Fruit fly (Drosophila melanogaster): Measurements from ENCODE around the gene Lim3.

Gene Lim3

DNA sequence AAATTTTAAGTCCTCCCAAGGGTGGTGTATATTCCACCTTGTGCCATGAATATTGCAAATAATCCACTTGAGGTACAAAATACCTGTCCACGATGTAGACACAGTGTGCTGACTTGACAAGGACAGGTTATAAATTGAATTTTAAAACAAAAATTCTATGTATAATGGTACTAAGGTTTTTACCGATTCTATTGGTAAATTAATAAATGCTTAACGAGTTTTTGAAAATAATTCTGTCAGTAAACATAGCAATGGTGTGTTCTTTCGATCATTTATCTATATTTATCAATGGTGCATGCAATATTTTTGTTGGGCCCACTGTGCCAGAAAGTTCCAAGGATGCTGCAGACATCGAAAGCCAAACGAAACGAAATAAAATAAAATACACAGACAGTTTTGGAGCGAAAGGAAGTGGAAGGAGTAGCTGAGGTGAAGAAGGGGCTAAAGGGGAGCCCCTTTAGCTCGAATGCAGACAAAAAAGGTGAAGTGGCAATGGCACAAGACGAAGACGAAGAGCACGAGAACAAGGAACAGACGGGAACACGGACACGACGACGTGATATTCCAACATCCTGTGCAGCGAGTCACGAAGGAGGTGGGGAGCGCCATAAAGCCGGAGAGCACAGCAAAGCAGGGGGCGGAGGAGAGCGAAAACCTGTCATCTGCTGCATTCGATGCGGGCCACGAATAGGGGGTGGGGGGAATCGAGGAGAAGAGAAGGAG lies 27.9 kb upstream of the Lim3 start:
- TF ChIP-seq OdsH (GFP tag; optimal IDR thresholded peaks at IDR 0.05) (peak; percentile 83), Jra (GFP tag; optimal IDR thresholded peaks at IDR 0.05) (peak; percentile 26), psq (GFP tag; optimal IDR thresholded peaks at IDR 0.05) (no peak), Vsx2 (GFP tag; optimal IDR thresholded peaks at IDR 0.05; ENCODE audit: partially characterized antibody) (no peak), rgr (GFP tag; optimal IDR thresholded peaks at IDR 0.05) (peak; percentile 88), GATAd (GFP tag; optimal IDR thresholded peaks at IDR 0.05) (no peak), CG32264 (GFP tag; optimal IDR thresholded peaks at IDR 0.05) (peak; percentile 60), dl (GFP tag; optimal IDR thresholded peaks at IDR 0.05; ENCODE audit: insufficient read depth in 1 of 2, partially characterized antibody in 2 of 2) (peak in 1 of 2 experiments; percentile 1), jim (GFP tag; optimal IDR thresholded peaks at IDR 0.05) (no peak), tai (GFP tag; optimal IDR thresholded peaks at IDR 0.05) (no peak), Hr78 (GFP tag; optimal IDR thresholded peaks at IDR 0.05) (no peak), brk (GFP tag; optimal IDR thresholded peaks at IDR 0.05) (peak; percentile 64), Myc (optimal IDR thresholded peaks at IDR 0.05) (no peak), dmrt93B (GFP tag; optimal IDR thresholded peaks at IDR 0.05) (peak; percentile 66), CG9705 (GFP tag; optimal IDR thresholded peaks at IDR 0.05) (peak; percentile 39), Dfd (GFP tag; optimal IDR thresholded peaks at IDR 0.05) (no peak), sv (GFP tag; optimal IDR thresholded peaks at IDR 0.05) (no peak), fru (GFP tag; optimal IDR thresholded peaks at IDR 0.05) (peak; percentile 89), sage (GFP tag; optimal IDR thresholded peaks at IDR 0.05) (peak; percentile 52), foxo (GFP tag; optimal IDR thresholded peaks at IDR 0.05) (peak in 1 of 2 experiments; percentile 84), Sp1 (GFP tag; optimal IDR thresholded peaks at IDR 0.05) (peak; percentile 71), br (GFP tag; optimal IDR thresholded peaks at IDR 0.05) (peak; percentile 93), usp (GFP tag; optimal IDR thresholded peaks at IDR 0.05) (no peak), lola (GFP tag; optimal IDR thresholded peaks at IDR 0.05) (no peak), dsf (GFP tag; optimal IDR thresholded peaks at IDR 0.05; ENCODE audit: borderline replicate concordance) (no peak), Hr83 (GFP tag; optimal IDR thresholded peaks at IDR 0.05; ENCODE audit: poor library complexity, severe bottlenecking) (no peak), Hnf4 (GFP tag; optimal IDR thresholded peaks at IDR 0.05) (peak; percentile 53), CrebA (GFP tag; optimal IDR thresholded peaks at IDR 0.05; ENCODE audit: borderline replicate concordance) (no peak), woc (GFP tag; optimal IDR thresholded peaks at IDR 0.05) (peak; percentile 81), ey (GFP tag; optimal IDR thresholded peaks at IDR 0.05) (peak; percentile 86), h (GFP tag; optimal IDR thresholded peaks at IDR 0.05) (peak; percentile 88), HLH106 (tag; optimal IDR thresholded peaks at IDR 0.05) (peak; percentile 81), Mio (GFP tag; optimal IDR thresholded peaks at IDR 0.05) (no peak), N (GFP tag; optimal IDR thresholded peaks at IDR 0.05) (no peak), Abd-B (GFP tag; optimal IDR thresholded peaks at IDR 0.05) (no peak), Dif (GFP tag; optimal IDR thresholded peaks at IDR 0.05; ENCODE audit: partially characterized antibody) (peak; percentile 55), pan (optimal IDR thresholded peaks at IDR 0.05) (no peak), Rel (GFP tag; optimal IDR thresholded peaks at IDR 0.05) (no peak), Rel (tag; optimal IDR thresholded peaks at IDR 0.05) (no peak)

DNA sequence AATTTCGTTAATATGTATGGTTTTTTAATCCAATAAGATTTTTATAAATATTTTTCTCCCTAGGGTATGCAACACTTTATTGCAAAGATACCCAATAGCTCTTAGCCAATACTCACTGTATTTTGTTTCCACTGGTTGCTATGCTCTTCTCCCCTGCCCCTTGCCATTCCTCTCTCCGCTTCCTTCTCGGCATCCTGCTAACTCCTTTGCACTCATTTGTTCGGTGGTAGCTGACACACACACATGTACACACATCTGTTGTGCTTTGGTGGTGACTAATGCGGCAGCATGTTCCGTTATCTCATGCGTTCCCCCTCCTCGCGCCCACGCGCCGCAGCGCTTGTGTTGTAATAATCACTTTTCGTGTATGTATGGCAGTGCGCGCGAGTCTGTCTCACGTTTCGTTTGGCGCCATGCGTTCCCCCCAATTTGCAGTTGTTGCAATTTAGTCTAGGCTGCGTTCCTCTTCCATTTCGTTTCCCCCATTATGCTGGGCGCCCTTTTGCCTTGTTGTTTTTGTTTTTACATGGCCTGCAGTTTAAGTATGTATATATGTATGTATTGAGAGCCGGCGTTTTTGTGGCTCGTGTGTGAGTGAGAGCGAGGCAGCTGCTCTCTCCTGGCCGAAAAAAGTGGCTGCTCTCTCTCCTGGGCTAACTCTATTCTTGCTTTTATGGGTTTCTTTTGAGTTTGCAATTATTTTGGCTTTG lies 26.7 kb upstream of the Lim3 start, which contains the start of gene Polr1D:
TSS of gene Polr1D (minus strand) at position 420 of the 710 bp plus-strand sequence.
- peak; percentile 27 for TF ChIP-seq Sp1 (GFP tag; optimal IDR thresholded peaks at IDR 0.05)
- peak; percentile 70 for TF ChIP-seq woc (GFP tag; optimal IDR thresholded peaks at IDR 0.05)
- no peak for TF ChIP-seq sv (GFP tag; optimal IDR thresholded peaks at IDR 0.05)
- TF ChIP-seq Hnf4 (GFP tag; optimal IDR thresholded peaks at IDR 0.05) = peak; percentile 29
- peak; percentile 72 for TF ChIP-seq psq (GFP tag; optimal IDR thresholded peaks at IDR 0.05)
- TF ChIP-seq fru (GFP tag; optimal IDR thresholded peaks at IDR 0.05) = peak; percentile 17
- peak; percentile 63 for TF ChIP-seq br (GFP tag; optimal IDR thresholded peaks at IDR 0.05)
- TF ChIP-seq Dif (GFP tag; optimal IDR thresholded peaks at IDR 0.05; ENCODE audit: partially characterized antibody) = peak; percentile 45
- no peak for TF ChIP-seq CrebA (GFP tag; optimal IDR thresholded peaks at IDR 0.05; ENCODE audit: borderline replicate concordance)
- no peak for TF ChIP-seq Myc (optimal IDR thresholded peaks at IDR 0.05)
- peak in 1 of 2 experiments; percentile 52 for TF ChIP-seq foxo (GFP tag; optimal IDR thresholded peaks at IDR 0.05)
- peak; percentile 88 for TF ChIP-seq Jra (GFP tag; optimal IDR thresholded peaks at IDR 0.05)
- no peak for TF ChIP-seq dmrt93B (GFP tag; optimal IDR thresholded peaks at IDR 0.05)
- no peak for TF ChIP-seq CG32264 (GFP tag; optimal IDR thresholded peaks at IDR 0.05)
- TF ChIP-seq h (GFP tag; optimal IDR thresholded peaks at IDR 0.05) = peak; percentile 12
- no peak for TF ChIP-seq Rel (GFP tag; optimal IDR thresholded peaks at IDR 0.05)
- peak; percentile 49 for TF ChIP-seq Rel (tag; optimal IDR thresholded peaks at IDR 0.05)
- TF ChIP-seq Abd-B (GFP tag; optimal IDR thresholded peaks at IDR 0.05) = no peak

All from whole organism, wandering third instar larva.